Worm (Caenorhabditis elegans) whole organism, early embryonic: Measurements from ENCODE around the gene ncs-5.

Experiments
- B0310.2 ChIP-seq: sonication (generic microtip); optimal IDR thresholded peaks from 2 replicates; lab custom pipeline; 2016; ENCODE audit warnings: mild to moderate bottlenecking, missing genetic modification characterization, missing compliant biosample characterization
- aly-1 ChIP-seq: sonication (generic microtip); optimal IDR thresholded peaks from 2 replicates; lab custom pipeline; 2016; ENCODE audit warnings: missing genetic modification characterization, missing compliant biosample characterization
- ama-1 ChIP-seq: fragments of 150-350 bp; optimal IDR thresholded peaks from 2 replicates; lab custom pipeline; 2014
- ceh-13 ChIP-seq: fragments of 200-800 bp; sonication (Bioruptor generic); optimal IDR thresholded peaks from 2 replicates; lab custom pipeline; 2018; ENCODE audit warnings: mild to moderate bottlenecking, missing genetic modification characterization, missing compliant biosample characterization
- ceh-36 ChIP-seq: sonication (generic microtip); optimal IDR thresholded peaks from 2 replicates; lab custom pipeline; 2016; ENCODE audit warnings: missing genetic modification characterization, inconsistent platforms, missing compliant biosample characterization
- ets-7 ChIP-seq: sonication (generic microtip); optimal IDR thresholded peaks from 2 replicates; lab custom pipeline; 2016; ENCODE audit warnings: missing genotype, missing genetic modification characterization, missing compliant biosample characterization
- flt-1 ChIP-seq: fragments of 200-800 bp; sonication (Bioruptor generic); IDR thresholded peaks from 2 replicates; pipeline ENCODE4 v1.3.6; 2022; ENCODE audit warnings: missing genetic modification characterization, missing compliant biosample characterization
- hmbx-1 ChIP-seq: sonication (generic microtip); optimal IDR thresholded peaks from 2 replicates; lab custom pipeline; 2016; ENCODE audit warnings: mild to moderate bottlenecking, missing genetic modification characterization, missing compliant biosample characterization
- hmg-4 ChIP-seq: fragments of 200-800 bp; sonication (Bioruptor generic); optimal IDR thresholded peaks from 2 replicates; lab custom pipeline; 2018; ENCODE audit warnings: mild to moderate bottlenecking, missing genetic modification characterization, missing compliant biosample characterization
- hnd-1 ChIP-seq: sonication (generic microtip); optimal IDR thresholded peaks from 2 replicates; lab custom pipeline; 2016; ENCODE audit warnings: missing genetic modification characterization, missing compliant biosample characterization
- scrt-1 ChIP-seq: fragments of 200-800 bp; sonication (Bioruptor generic); IDR thresholded peaks from 2 replicates; pipeline ENCODE4 v1.3.6; 2022; ENCODE audit warnings: missing genetic modification characterization, missing compliant biosample characterization
- tbx-37 ChIP-seq: fragments of 200-800 bp; sonication (Bioruptor generic); conservative IDR thresholded peaks from 2 replicates; pipeline ENCODE4 v1.3.6; 2022; ENCODE audit warnings: missing genetic modification reagents, missing genetic modification characterization, missing compliant biosample characterization
- tra-4 ChIP-seq: sonication (generic microtip); optimal IDR thresholded peaks from 2 replicates; lab custom pipeline; 2017; ENCODE audit warnings: missing genetic modification characterization, missing compliant biosample characterization

- TF ChIP-seq hmg-4 (GFP tag; lab: Kevin White, UChicago) (no peak), ama-1 (lab: Kevin White, UChicago) (no peak), ets-7 (no peak), scrt-1 (GFP tag; lab: Robert Waterston, UW) (no peak), ceh-13 (GFP tag; lab: Kevin White, UChicago) (no peak), B0310.2 (no peak), aly-1 (no peak), tbx-37 (no peak), hnd-1 (no peak), tra-4 (no peak), flt-1 (no peak), ceh-36 (tag; lab: Kevin White, UChicago) (no peak), hmbx-1 (tag; lab: Kevin White, UChicago) (no peak)
These were observed 19.3 kb downstream of the ncs-5 start, which contains the start of gene nhr-65 for ce11 chrV:18838799-18839354.
